Fruit fly (Drosophila melanogaster) whole organism, adult: ENCODE data around the gene Grip71.

Experiments
- CG12768 ChIP-seq: fragments of 200-800 bp; sonication (Bioruptor generic); optimal IDR thresholded peaks from 2 replicates; lab custom pipeline; 2017; ENCODE audit warnings: missing biosample characterization, missing genetic modification characterization, mild to moderate bottlenecking, moderate library complexity, missing genetic modification reagents
- CG1620 ChIP-seq: fragments of 200-800 bp; sonication (Bioruptor generic); optimal IDR thresholded peaks from 2 replicates; lab custom pipeline; 2016; ENCODE audit warnings: missing biosample characterization, missing genetic modification characterization
- CG33017 ChIP-seq: fragments of 200-800 bp; sonication (Bioruptor generic); optimal IDR thresholded peaks from 2 replicates; lab custom pipeline; 2018; ENCODE audit warnings: missing biosample characterization, mild to moderate bottlenecking, missing genetic modification characterization, moderate library complexity
- CG5204 ChIP-seq: fragments of 200-800 bp; sonication (Bioruptor generic); optimal IDR thresholded peaks from 2 replicates; lab custom pipeline; 2016; ENCODE audit warnings: missing biosample characterization, missing genetic modification characterization
- Crg-1 ChIP-seq: fragments of 200-800 bp; sonication (Bioruptor generic); optimal IDR thresholded peaks from 2 replicates; lab custom pipeline; 2016; ENCODE audit warnings: missing biosample characterization, missing genetic modification characterization
- Hr96 ChIP-seq: fragments of 200-800 bp; sonication (Bioruptor generic); optimal IDR thresholded peaks from 2 replicates; lab custom pipeline; 2016; ENCODE audit warnings: missing biosample characterization, missing genetic modification characterization
- kay ChIP-seq: fragments of 200-800 bp; sonication (Bioruptor generic); peaks from one replicate; lab custom pipeline; 2016; ENCODE audit warnings: missing biosample characterization, missing genetic modification characterization, borderline replicate concordance
- ovo ChIP-seq: fragments of 200-800 bp; sonication (Bioruptor generic); optimal IDR thresholded peaks from 2 replicates; lab custom pipeline; 2016; ENCODE audit warnings: missing biosample characterization, missing genetic modification characterization
- pad ChIP-seq: fragments of 200-800 bp; sonication (Bioruptor generic); optimal IDR thresholded peaks from 3 replicates; lab custom pipeline; 2017; ENCODE audit warnings: missing biosample characterization, missing genetic modification characterization, mild to moderate bottlenecking, moderate library complexity, missing genetic modification reagents
- tj ChIP-seq: fragments of 200-800 bp; sonication (Bioruptor generic); optimal IDR thresholded peaks from 3 replicates; lab custom pipeline; 2017; ENCODE audit warnings: missing biosample characterization, mild to moderate bottlenecking, missing genetic modification characterization, moderate library complexity
- toe ChIP-seq: fragments of 200-800 bp; sonication (Bioruptor generic); optimal IDR thresholded peaks from 2 replicates; lab custom pipeline; 2016; ENCODE audit warnings: missing biosample characterization, missing genetic modification characterization

- TF ChIP-seq tj (GFP tag; lab: Kevin White, UChicago) (no peak), Hr96 (GFP tag; lab: Kevin White, UChicago) (no peak), ovo (GFP tag; lab: Kevin White, UChicago) (no peak), kay (GFP tag; lab: Kevin White, UChicago) (no peak), toe (no peak), CG5204 (GFP tag; lab: Kevin White, UChicago) (no peak), pad (no peak), CG33017 (tag; lab: Kevin White, UChicago) (no peak), CG1620 (GFP tag; lab: Kevin White, UChicago) (no peak), CG12768 (no peak), Crg-1 (no peak)
These were observed 35.2 kb downstream of the Grip71 start for dm6 chr2L:18743896-18744295.
